Fruit fly (Drosophila melanogaster): ENCODE results near the gene CG14185.

CG14185 gene

DNA sequence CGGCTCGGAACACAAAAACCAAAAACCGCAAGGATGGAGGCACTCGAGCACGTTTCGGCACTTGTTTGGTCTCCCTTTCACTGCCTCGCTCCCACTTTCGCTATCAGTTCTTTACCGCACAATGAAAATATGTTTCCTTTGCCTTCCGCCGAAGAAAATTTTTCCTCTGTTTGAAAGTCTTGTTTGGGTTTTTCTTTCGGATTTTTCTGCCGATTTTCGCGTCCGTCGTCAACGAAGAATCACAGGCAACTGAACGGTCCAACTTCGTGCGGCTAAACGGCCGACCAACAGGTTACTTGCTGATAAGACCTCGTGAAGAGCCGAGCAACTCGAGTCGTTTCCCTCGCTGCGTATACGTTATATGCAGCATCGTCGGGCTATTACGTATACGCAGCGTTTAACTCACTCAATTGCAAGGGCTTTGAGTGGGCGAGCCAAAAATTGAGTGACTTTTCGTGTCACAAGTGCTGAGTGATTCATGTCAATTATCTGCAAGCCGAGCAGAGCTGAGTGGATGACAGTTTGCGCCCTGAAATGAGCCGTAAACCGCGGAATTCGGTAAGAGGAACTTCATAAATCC is 17.0 kb upstream of the CG14185 start, which contains the start of gene sNPF-R (continued):
- peak; percentile 32; the same call in 1 of the 2 replicates for TF ChIP-seq CG11085 (GFP tag; IDR thresholded peaks at IDR 0.05)
- TF ChIP-seq CG5245 (GFP tag; optimal IDR thresholded peaks at IDR 0.05), result no peak
- peak; percentile 7 for TF ChIP-seq Meics (GFP tag; optimal IDR thresholded peaks at IDR 0.05)
- TF ChIP-seq oc (tag; optimal IDR thresholded peaks at IDR 0.05), result no peak
- no peak for TF ChIP-seq cato (GFP tag; optimal IDR thresholded peaks at IDR 0.05; ENCODE audit: borderline replicate concordance)
- TF ChIP-seq luna (GFP tag; optimal IDR thresholded peaks at IDR 0.05), result no peak
- TF ChIP-seq hb (GFP tag; IDR thresholded peaks at IDR 0.05; ENCODE audit: partially characterized antibody), result no peak
- TF ChIP-seq Ets97D (GFP tag; optimal IDR thresholded peaks at IDR 0.05), result no peak
- TF ChIP-seq cas (GFP tag; IDR thresholded peaks at IDR 0.05), result no peak
- TF ChIP-seq Jarid2 (GFP tag; optimal IDR thresholded peaks at IDR 0.05), result peak; percentile 76
- no peak for TF ChIP-seq CG15514 (GFP tag; optimal IDR thresholded peaks at IDR 0.05)
- no peak for TF ChIP-seq CG5180 (GFP tag; optimal IDR thresholded peaks at IDR 0.05)
- TF ChIP-seq Dip2 (GFP tag; IDR thresholded peaks at IDR 0.05), result no peak
- TF ChIP-seq CG12071 (GFP tag; optimal IDR thresholded peaks at IDR 0.05), result peak; percentile 35
- TF ChIP-seq Taf1 (GFP tag; IDR thresholded peaks at IDR 0.05), result no peak
- TF ChIP-seq abd-A (tag; optimal IDR thresholded peaks at IDR 0.05), result peak; percentile 85

DNA sequence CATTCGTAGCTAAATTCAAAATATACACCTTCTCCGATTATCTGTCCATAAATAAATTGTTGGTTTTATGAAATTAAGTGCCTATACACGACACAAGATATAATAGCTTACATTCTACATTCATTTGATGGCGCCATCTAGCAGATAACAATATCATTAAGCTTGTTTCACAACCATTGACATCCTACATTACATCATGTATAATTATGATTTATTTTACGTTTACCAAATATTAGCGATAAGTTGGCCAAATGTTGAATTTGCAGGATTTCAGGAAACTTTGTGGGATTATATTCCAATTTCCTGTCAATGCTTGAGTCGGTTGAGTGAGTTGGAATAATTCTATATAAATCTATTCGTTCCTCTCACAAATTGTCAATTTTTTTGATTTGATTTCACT is 8.6 kb upstream of the CG14185 start:
- peak; percentile 85 for TF ChIP-seq Bgb (GFP tag; IDR thresholded peaks at IDR 0.05; ENCODE audit: partially characterized antibody)
- TF ChIP-seq Med (GFP tag), result peak; percentile 83
- TF ChIP-seq pho (GFP tag; optimal IDR thresholded peaks at IDR 0.05), result peak; percentile 36
- TF ChIP-seq pum (GFP tag; optimal IDR thresholded peaks at IDR 0.05), result no peak
- peak; percentile 60 for TF ChIP-seq sob (GFP tag; IDR thresholded peaks at IDR 0.05)
- TF ChIP-seq HLH54F (GFP tag; optimal IDR thresholded peaks at IDR 0.05), result peak; percentile 12
- TF ChIP-seq CG18764 (GFP tag; optimal IDR thresholded peaks at IDR 0.05), result peak; percentile 20
- no peak for TF ChIP-seq CG11504 (tag; optimal IDR thresholded peaks at IDR 0.05)
- no peak for TF ChIP-seq CG8281 (tag; optimal IDR thresholded peaks at IDR 0.05)
- peak; percentile 99 for TF ChIP-seq CG2199 (GFP tag; IDR thresholded peaks at IDR 0.05)
- TF ChIP-seq Camta (GFP tag; optimal IDR thresholded peaks at IDR 0.05), result no peak
- TF ChIP-seq al (GFP tag; IDR thresholded peaks at IDR 0.05), result no peak
- TF ChIP-seq CG1647 (GFP tag; optimal IDR thresholded peaks at IDR 0.05), result peak; percentile 19
- TF ChIP-seq MBD-R2 (GFP tag; IDR thresholded peaks at IDR 0.05), result no peak
- TF ChIP-seq unc-4 (GFP tag; IDR thresholded peaks at IDR 0.05; ENCODE audit: partially characterized antibody), result no peak
- TF ChIP-seq pfk (GFP tag; optimal IDR thresholded peaks at IDR 0.05), result no peak
- TF ChIP-seq Abd-B (GFP tag; optimal IDR thresholded peaks at IDR 0.05), result peak; percentile 77
- TF ChIP-seq Oaz (GFP tag; IDR thresholded peaks at IDR 0.05), result no peak
- no peak for TF ChIP-seq zf30C (GFP tag; optimal IDR thresholded peaks at IDR 0.05)
- no peak for TF ChIP-seq CG8290 (GFP tag; optimal IDR thresholded peaks at IDR 0.05)
- peak in 1 of 2 experiments; percentile 56 for TF ChIP-seq CG8290 (tag; optimal IDR thresholded peaks at IDR 0.05)
- 0 out of 3 replicates have a peak, but pooled peaks have one; percentile 45 for TF ChIP-seq vnd (GFP tag; IDR thresholded peaks at IDR 0.05; ENCODE audit: partially characterized antibody)
- peak; percentile 36; the same call in 1 of the 3 replicates for TF ChIP-seq Opbp (GFP tag; IDR thresholded peaks at IDR 0.05; ENCODE audit: partially characterized antibody)
- peak; percentile 56 for TF ChIP-seq CG13894 (tag; optimal IDR thresholded peaks at IDR 0.05)
- TF ChIP-seq CTCF (GFP tag; optimal IDR thresholded peaks at IDR 0.05), result peak; percentile 94
- no peak for TF ChIP-seq peb (GFP tag; IDR thresholded peaks at IDR 0.05)
- peak; percentile 17 for TF ChIP-seq Dek (tag; optimal IDR thresholded peaks at IDR 0.05)
- TF ChIP-seq amos (GFP tag; IDR thresholded peaks at IDR 0.05; ENCODE audit: partially characterized antibody), result peak; percentile 81
- TF ChIP-seq Hmr (GFP tag; optimal IDR thresholded peaks at IDR 0.05), result peak; percentile 24
- TF ChIP-seq z (GFP tag; IDR thresholded peaks at IDR 0.05), result no peak
- no peak for TF ChIP-seq gsb-n (tag; optimal IDR thresholded peaks at IDR 0.05)
- TF ChIP-seq bcd (GFP tag; optimal IDR thresholded peaks at IDR 0.05), result peak; percentile 16
- peak; percentile 25 for TF ChIP-seq Hsf (GFP tag; optimal IDR thresholded peaks at IDR 0.05)
- peak; percentile 48 for TF ChIP-seq CG9932 (GFP tag; IDR thresholded peaks at IDR 0.05)
